Worm (Caenorhabditis elegans) whole organism, L2 larva: ENCODE results near the gene amph-1.
A peak's percentile ranks its signal among the peaks of the same experiment; 100 is the strongest.

ENCODE experiments used
- ama-1 ChIP-seq: fragments of 150-350 bp; optimal IDR thresholded peaks from 2 replicates; lab custom pipeline; 2018; ENCODE audit warnings: inconsistent platforms
- ceh-82 ChIP-seq: fragments of 150-350 bp; optimal IDR thresholded peaks from 2 replicates; lab custom pipeline; 2014; ENCODE audit warnings: missing biosample characterization, missing genetic modification characterization
- lsy-2 ChIP-seq, 2 experiments: fragments of 150-350 bp in 1 of 2; sonication (generic microtip) in 1 of 2; optimal IDR thresholded peaks; 2 replicates each; lab custom pipeline; 2014 to 2017; ENCODE audit warnings: missing biosample characterization in 2 of 2, missing genetic modification characterization in 2 of 2
- mbf-1 ChIP-seq: sonication (generic microtip); optimal IDR thresholded peaks from 2 replicates; lab custom pipeline; 2017; ENCODE audit warnings: missing biosample characterization, missing genetic modification characterization
- unc-55 ChIP-seq: fragments of 150-350 bp; sonication (generic microtip); optimal IDR thresholded peaks from 3 replicates; lab custom pipeline; 2014; ENCODE audit warnings: missing biosample characterization, missing genetic modification reagents, missing genetic modification characterization

DNA sequence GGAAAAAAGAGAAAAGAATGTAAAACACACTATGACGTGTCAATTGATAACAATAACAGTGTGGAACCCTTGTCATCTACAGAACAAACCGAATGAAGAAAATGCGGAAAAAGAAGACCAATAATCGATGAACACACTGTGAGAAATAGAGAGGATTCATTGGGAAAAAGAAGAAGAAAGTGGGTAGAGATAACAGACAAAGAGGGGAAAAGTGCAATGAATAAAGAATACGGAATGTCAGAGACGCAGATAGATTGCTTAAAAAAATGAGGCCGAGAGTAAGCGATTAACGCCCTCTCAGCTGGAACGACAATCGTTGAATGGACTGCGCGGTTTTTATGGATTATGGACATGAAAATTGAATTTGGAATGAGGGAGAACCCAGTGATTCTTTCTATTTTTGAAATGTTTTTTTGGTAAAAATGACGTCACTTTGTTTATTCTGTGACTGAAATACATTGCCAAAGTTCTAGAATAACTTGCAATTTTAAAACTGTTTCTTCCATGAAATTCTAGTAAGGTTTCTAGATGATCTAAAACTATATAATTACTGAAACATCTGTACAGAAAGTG, at the start of gene amph-1:
- TF ChIP-seq lsy-2 (tag; optimal IDR thresholded peaks at IDR 0.05; lab: Kevin White, UChicago) (peak in 1 of 2 experiments; percentile 41), mbf-1 (no peak), unc-55 (GFP tag; lab: Kevin White, UChicago) (peak; percentile 48), ama-1 (no peak), ceh-82 (tag; lab: Kevin White, UChicago) (no peak)
